Worm (Caenorhabditis elegans): ENCODE data around the gene fbxa-35.

- TF ChIP-seq dao-5 (tag; optimal IDR thresholded peaks at IDR 0.05), result no peak
- no peak for TF ChIP-seq him-1 (tag; optimal IDR thresholded peaks at IDR 0.05)
- TF ChIP-seq W03F9.2 (tag; optimal IDR thresholded peaks at IDR 0.05), result no peak
These were observed 19.6 kb downstream of the fbxa-35 start, which contains the start of the genes fbxa-80 and fbxa-19 for ce11 chrIII:1315038-1315437.

All from whole organism, L4/young adult.